Worm (Caenorhabditis elegans) whole organism, L1 larva: ENCODE data around the gene str-108.

ENCODE experiments used
- ces-1 ChIP-seq: fragments of 150-350 bp; optimal IDR thresholded peaks from 2 replicates; lab custom pipeline; 2014; ENCODE audit warnings: missing biosample characterization, missing genetic modification reagents, missing genetic modification characterization
- dpl-1 ChIP-seq, 3 experiments: fragments of 150-350 bp in 2 of 3; sonication (generic microtip) in 1 of 3; optimal IDR thresholded peaks; 2 replicates each; lab custom pipeline; 2014 to 2017; ENCODE audit warnings: missing biosample characterization in 3 of 3, missing genetic modification characterization in 3 of 3, missing genetic modification reagents in 3 of 3
- fos-1 ChIP-seq: fragments of 150-350 bp; optimal IDR thresholded peaks from 2 replicates; lab custom pipeline; 2014; ENCODE audit warnings: missing biosample characterization, missing genetic modification characterization
- mep-1 ChIP-seq: fragments of 150-350 bp; optimal IDR thresholded peaks from 2 replicates; lab custom pipeline; 2014; ENCODE audit warnings: missing biosample characterization, missing genetic modification characterization
- nhr-11 ChIP-seq: fragments of 150-350 bp; optimal IDR thresholded peaks from 2 replicates; lab custom pipeline; 2014; ENCODE audit warnings: missing biosample characterization, missing genetic modification characterization
- nhr-76 ChIP-seq: sonication (generic microtip); optimal IDR thresholded peaks from 2 replicates; lab custom pipeline; 2017; ENCODE audit warnings: missing biosample characterization, missing genetic modification characterization
- nhr-90 ChIP-seq: sonication (generic microtip); optimal IDR thresholded peaks from 2 replicates; lab custom pipeline; 2016; ENCODE audit warnings: mild to moderate bottlenecking, missing genetic modification characterization, missing compliant biosample characterization; ENCODE audit not compliant: poor library complexity
- tbx-2 ChIP-seq: sonication (generic microtip); optimal IDR thresholded peaks from 2 replicates; lab custom pipeline; 2016; ENCODE audit warnings: missing genetic modification characterization, missing compliant biosample characterization
- unc-130 ChIP-seq: fragments of 150-350 bp; optimal IDR thresholded peaks from 2 replicates; lab custom pipeline; 2017; ENCODE audit warnings: missing biosample characterization, missing genetic modification characterization, inconsistent platforms

DNA sequence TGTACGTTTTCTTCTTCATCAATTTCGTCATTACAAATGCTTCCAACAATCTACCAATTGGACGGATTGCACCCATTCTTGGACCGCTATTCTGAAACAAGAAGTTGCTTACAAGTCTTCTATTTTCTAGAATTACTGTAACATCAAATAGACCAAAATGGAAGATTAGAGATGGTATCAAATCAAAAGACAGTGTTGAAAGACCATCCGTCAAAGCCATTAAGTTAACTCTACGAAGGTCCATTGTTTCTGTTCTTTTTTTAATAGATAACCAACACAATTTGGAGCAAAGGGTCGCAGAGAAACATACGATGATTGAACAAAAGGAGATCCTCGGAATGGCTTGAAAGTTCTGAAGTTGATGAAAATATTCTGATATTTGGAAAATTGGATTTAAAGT, 21.0 kb upstream of the str-108 start:
- TF ChIP-seq fos-1 (tag; lab: Kevin White, UChicago) (no peak), mep-1 (no peak), dpl-1 (GFP tag; optimal IDR thresholded peaks at IDR 0.05; lab: Kevin White, UChicago) (no peak), tbx-2 (no peak), nhr-11 (tag; lab: Kevin White, UChicago) (no peak), unc-130 (tag; lab: Kevin White, UChicago) (no peak), nhr-90 (tag; lab: Kevin White, UChicago) (no peak), nhr-76 (tag; lab: Kevin White, UChicago) (no peak), ces-1 (no peak)
